In the genomic region with DNA sequence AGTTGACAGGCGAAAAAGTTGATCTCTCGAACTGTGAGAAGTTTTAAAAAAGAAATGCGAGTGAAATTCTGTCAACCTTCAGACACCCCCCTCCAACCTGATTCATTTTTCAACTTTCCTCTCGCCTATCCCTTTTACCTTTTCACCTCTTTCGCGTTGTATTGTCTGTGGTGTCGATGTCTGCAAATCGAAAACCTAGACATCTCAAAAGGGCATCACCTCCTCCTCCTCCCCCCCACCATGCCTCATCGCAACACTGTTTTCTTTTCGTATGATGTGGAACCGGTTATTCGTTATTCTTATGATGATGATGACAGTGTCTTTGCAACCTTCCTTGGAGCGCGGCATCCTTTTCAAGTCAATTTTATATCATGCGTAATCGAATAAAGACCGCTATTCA, we compare ENCODE assay signal across 3 worm cellular contexts.
TF ChIP-seq lines count a peak whose summit lies in the region.

No protein-coding gene starts in this region.

TF ChIP-seq in whole organism, L1 larva, 84 proteins besides CTCF, POLR2A, EP300 and RAD21 (continued from another document and continues in another):
- TF ChIP-seq unc-62 (GFP tag; optimal IDR thresholded peaks at IDR 0.05; lab: Kevin White, UChicago) (no peak), unc-30 (tag; optimal IDR thresholded peaks at IDR 0.05; lab: Kevin White, UChicago) (no peak), lsy-2 (tag; optimal IDR thresholded peaks at IDR 0.05; lab: Kevin White, UChicago) (peak in 1 of 2 experiments; percentile 24), Y116A8C.19 (tag; optimal IDR thresholded peaks at IDR 0.05; lab: Kevin White, UChicago; ENCODE audit: borderline replicate concordance) (no peak), nhr-20 (tag; optimal IDR thresholded peaks at IDR 0.05; lab: Kevin White, UChicago) (peak; percentile 82), aly-2 (tag; optimal IDR thresholded peaks at IDR 0.05; lab: Kevin White, UChicago) (no peak), irx-1 (tag; optimal IDR thresholded peaks at IDR 0.05; lab: Kevin White, UChicago) (no peak), unc-130 (tag; optimal IDR thresholded peaks at IDR 0.05; lab: Kevin White, UChicago) (no peak), fkh-10 (GFP tag; optimal IDR thresholded peaks at IDR 0.05; lab: Kevin White, UChicago) (no peak), hlh-4 (tag; optimal IDR thresholded peaks at IDR 0.05; lab: Kevin White, UChicago) (no peak), mdl-1 (tag; optimal IDR thresholded peaks at IDR 0.05; lab: Kevin White, UChicago) (peak in 1 of 2 experiments; percentile 55), sup-37 (GFP tag; optimal IDR thresholded peaks at IDR 0.05; lab: Kevin White, UChicago) (no peak), ces-1 (GFP tag; optimal IDR thresholded peaks at IDR 0.05; lab: Kevin White, UChicago) (no peak), C16A3.4 (tag; optimal IDR thresholded peaks at IDR 0.05; lab: Kevin White, UChicago) (no peak), ama-1 (optimal IDR thresholded peaks at IDR 0.05; lab: Kevin White, UChicago) (no peak), fkh-8 (tag; optimal IDR thresholded peaks at IDR 0.05; lab: Kevin White, UChicago) (no peak), efl-1 (optimal IDR thresholded peaks at IDR 0.05; lab: Kevin White, UChicago) (no peak), efl-1 (GFP tag; optimal IDR thresholded peaks at IDR 0.05 in 1 of 2; lab: Kevin White, UChicago) (peak in 1 of 2 experiments; percentile 28), xbp-1 (tag; optimal IDR thresholded peaks at IDR 0.05; lab: Kevin White, UChicago) (peak; percentile 1), vab-15 (tag; optimal IDR thresholded peaks at IDR 0.05; lab: Kevin White, UChicago) (no peak), elt-2 (tag; optimal IDR thresholded peaks at IDR 0.05; lab: Kevin White, UChicago) (no peak), F16B12.6 (tag; optimal IDR thresholded peaks at IDR 0.05; lab: Kevin White, UChicago) (no peak), nhr-47 (tag; optimal IDR thresholded peaks at IDR 0.05; lab: Kevin White, UChicago) (peak; percentile 48), snpc-4 (tag; optimal IDR thresholded peaks at IDR 0.05; lab: Kevin White, UChicago) (no peak), hpl-2 (GFP tag; optimal IDR thresholded peaks at IDR 0.05; lab: Kevin White, UChicago) (no peak), sptf-1 (tag; optimal IDR thresholded peaks at IDR 0.05; lab: Kevin White, UChicago) (no peak), lin-14 (GFP tag; optimal IDR thresholded peaks at IDR 0.05; lab: Kevin White, UChicago) (peak; percentile 86), lin-15B (tag; optimal IDR thresholded peaks at IDR 0.05; lab: Kevin White, UChicago) (no peak), nhr-28 (tag; optimal IDR thresholded peaks at IDR 0.05; lab: Kevin White, UChicago) (no peak), swsn-7 (tag; optimal IDR thresholded peaks at IDR 0.05; lab: Kevin White, UChicago) (no peak), jun-1 (tag; optimal IDR thresholded peaks at IDR 0.05; lab: Kevin White, UChicago) (no peak), aha-1 (tag; optimal IDR thresholded peaks at IDR 0.05; lab: Kevin White, UChicago) (no peak), nhr-19 (GFP tag; conservative IDR thresholded peaks at IDR 0.05; lab: Robert Waterston, UW) (peak; percentile 55), hlh-17 (GFP tag; optimal IDR thresholded peaks at IDR 0.05; lab: Kevin White, UChicago; ENCODE audit: borderline replicate concordance) (no peak), pag-3 (tag; optimal IDR thresholded peaks at IDR 0.05; lab: Kevin White, UChicago; ENCODE audit: borderline replicate concordance, insufficient read depth) (no peak), skn-1 (tag; optimal IDR thresholded peaks at IDR 0.05; lab: Kevin White, UChicago) (no peak), C34B4.2 (tag; optimal IDR thresholded peaks at IDR 0.05; lab: Kevin White, UChicago) (no peak), efl-3 (GFP tag; optimal IDR thresholded peaks at IDR 0.05; lab: Kevin White, UChicago) (no peak), lir-3 (tag; optimal IDR thresholded peaks at IDR 0.05; lab: Kevin White, UChicago; ENCODE audit: poor library complexity) (no peak), egl-27 (tag; optimal IDR thresholded peaks at IDR 0.05; lab: Kevin White, UChicago) (no peak), ceh-88 (GFP tag; IDR thresholded peaks at IDR 0.05; lab: Robert Waterston, UW) (no peak), unc-98 (GFP tag; IDR thresholded peaks at IDR 0.05; lab: Robert Waterston, UW) (no peak), zip-4 (GFP tag; optimal IDR thresholded peaks at IDR 0.05; lab: Kevin White, UChicago) (no peak)

TF ChIP-seq in whole organism, L3 larva, 47 proteins besides CTCF, POLR2A, EP300 and RAD21 (continued from another document):
- TF ChIP-seq unc-62 (GFP tag; optimal IDR thresholded peaks at IDR 0.05; lab: Kevin White, UChicago) (peak; percentile 38), elt-1 (tag; optimal IDR thresholded peaks at IDR 0.05; lab: Kevin White, UChicago) (peak; percentile 79), fkh-2 (tag; optimal IDR thresholded peaks at IDR 0.05; lab: Kevin White, UChicago) (no peak), egl-27 (tag; optimal IDR thresholded peaks at IDR 0.05; lab: Kevin White, UChicago) (peak; percentile 8), eor-1 (tag; optimal IDR thresholded peaks at IDR 0.05; lab: Kevin White, UChicago) (no peak), elt-2 (tag; optimal IDR thresholded peaks at IDR 0.05; lab: Kevin White, UChicago) (no peak), jun-1 (tag; optimal IDR thresholded peaks at IDR 0.05; lab: Kevin White, UChicago) (no peak), egl-5 (tag; optimal IDR thresholded peaks at IDR 0.05; lab: Kevin White, UChicago) (no peak), ztf-4 (tag; optimal IDR thresholded peaks at IDR 0.05; lab: Kevin White, UChicago) (no peak), sea-2 (GFP tag; optimal IDR thresholded peaks at IDR 0.05; lab: Kevin White, UChicago) (no peak), ZK546.5 (tag; optimal IDR thresholded peaks at IDR 0.05; lab: Kevin White, UChicago) (no peak), pqm-1 (tag; optimal IDR thresholded peaks at IDR 0.05; lab: Kevin White, UChicago) (no peak), nhr-25 (tag; optimal IDR thresholded peaks at IDR 0.05; lab: Kevin White, UChicago) (peak; percentile 98), ceh-9 (tag; optimal IDR thresholded peaks at IDR 0.05; lab: Kevin White, UChicago) (no peak), mml-1 (tag; optimal IDR thresholded peaks at IDR 0.05; lab: Kevin White, UChicago) (no peak), ceh-82 (tag; optimal IDR thresholded peaks at IDR 0.05; lab: Kevin White, UChicago) (no peak), lsy-12 (tag; optimal IDR thresholded peaks at IDR 0.05; lab: Kevin White, UChicago) (no peak), unc-39 (tag; optimal IDR thresholded peaks at IDR 0.05; lab: Kevin White, UChicago) (no peak), skn-1 (tag; optimal IDR thresholded peaks at IDR 0.05; lab: Kevin White, UChicago) (no peak), aly-2 (tag; optimal IDR thresholded peaks at IDR 0.05; lab: Kevin White, UChicago) (no peak), nhr-11 (tag; optimal IDR thresholded peaks at IDR 0.05; lab: Kevin White, UChicago) (no peak), nhr-43 (tag; optimal IDR thresholded peaks at IDR 0.05; lab: Kevin White, UChicago; ENCODE audit: poor library complexity, severe bottlenecking) (peak; percentile 77), daf-12 (tag; optimal IDR thresholded peaks at IDR 0.05; lab: Kevin White, UChicago) (no peak)

TF ChIP-seq in whole organism, L4 larva, 104 proteins besides CTCF, POLR2A, EP300 and RAD21 (continued from another document):
- TF ChIP-seq egl-43 (GFP tag; IDR thresholded peaks at IDR 0.05; lab: Robert Waterston, UW) (no peak), zip-2 (tag; optimal IDR thresholded peaks at IDR 0.05; lab: Kevin White, UChicago) (no peak), mxl-3 (GFP tag; optimal IDR thresholded peaks at IDR 0.05; lab: Kevin White, UChicago) (peak; percentile 73), spr-1 (tag; optimal IDR thresholded peaks at IDR 0.05; lab: Kevin White, UChicago) (no peak), T20F7.1 (GFP tag; optimal IDR thresholded peaks at IDR 0.05; lab: Kevin White, UChicago) (no peak), zfp-3 (GFP tag; conservative IDR thresholded peaks at IDR 0.05; lab: Robert Waterston, UW) (no peak), nhr-11 (tag; optimal IDR thresholded peaks at IDR 0.05; lab: Kevin White, UChicago) (no peak), ama-1 (optimal IDR thresholded peaks at IDR 0.05; lab: Kevin White, UChicago) (no peak), vab-7 (GFP tag; IDR thresholded peaks at IDR 0.05; lab: Robert Waterston, UW) (no peak), aha-1 (tag; lab: Kevin White, UChicago) (peak; percentile 90), ces-1 (GFP tag; optimal IDR thresholded peaks at IDR 0.05; lab: Kevin White, UChicago) (no peak)
